Fruit fly (Drosophila melanogaster): ENCODE measurements around the gene CG11585.

DNA sequence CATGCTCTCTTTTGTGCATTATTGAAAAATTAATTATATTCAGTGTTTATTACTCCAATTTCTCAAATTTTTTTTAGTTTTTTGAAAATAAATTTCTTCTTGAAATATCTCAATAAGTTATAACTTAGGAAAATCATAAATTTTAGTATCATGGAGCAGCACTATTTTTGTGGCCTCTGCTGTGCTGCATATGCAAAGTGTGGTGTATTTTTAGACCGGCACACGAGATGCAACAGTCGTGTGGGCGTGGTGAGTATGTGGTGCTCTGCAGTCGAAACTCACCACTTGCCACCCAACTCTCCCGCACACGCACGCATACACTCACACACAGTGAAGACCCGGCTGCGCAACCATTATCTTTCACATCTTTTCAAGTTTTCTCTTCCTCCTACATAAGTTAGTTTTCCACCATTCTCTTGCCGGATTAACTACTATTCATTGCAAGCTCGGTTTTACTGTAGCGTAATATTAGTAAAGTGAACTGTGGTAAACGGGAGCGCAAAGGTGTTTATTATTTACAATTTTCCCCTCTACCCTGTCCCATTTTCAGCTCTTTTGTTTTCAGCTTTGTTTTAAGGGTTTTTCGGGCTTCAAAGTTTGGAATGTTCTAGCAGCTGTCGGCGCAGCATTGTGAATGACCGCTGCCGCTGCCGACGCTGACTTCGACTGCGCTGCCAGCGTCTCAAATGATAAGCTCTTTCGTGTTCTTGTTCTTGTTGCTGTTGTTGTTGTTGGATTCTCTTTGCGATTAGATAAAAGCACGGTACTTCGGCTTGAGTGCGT, 19.3 kb downstream of the CG11585 start:
- TF ChIP-seq Myc (optimal IDR thresholded peaks at IDR 0.05) (no peak), psq (optimal IDR thresholded peaks at IDR 0.05) (no peak), insv (optimal IDR thresholded peaks at IDR 0.05) (no peak)

All from Kc167 (cell line).